Fruit fly (Drosophila melanogaster): ENCODE data around the gene Cfp1.

DNA sequence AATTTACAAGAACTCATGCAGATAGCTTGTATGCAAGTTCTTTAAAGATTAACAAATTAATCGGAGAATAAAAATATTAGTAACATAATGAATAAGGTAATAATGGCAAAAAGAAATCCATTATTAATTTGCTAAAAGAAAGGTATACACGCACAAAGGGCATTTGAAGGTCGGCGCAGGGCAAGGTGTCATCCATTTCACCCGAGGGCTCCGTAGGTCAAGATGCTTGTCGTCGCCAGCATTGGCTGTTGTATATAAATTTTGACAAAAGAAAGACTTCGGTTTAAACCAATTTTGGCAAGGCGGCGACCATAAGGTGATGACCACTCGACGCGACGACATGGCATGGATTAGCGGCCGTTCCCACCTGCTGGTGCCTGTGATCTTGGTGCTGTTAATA lies 47.6 kb downstream of the Cfp1 start, which contains the start of gene CG15370:
- TF ChIP-seq Lpt (GFP tag; optimal IDR thresholded peaks at IDR 0.05) (no peak), Eip75B (GFP tag; optimal IDR thresholded peaks at IDR 0.05) (no peak), CG6808 (GFP tag; optimal IDR thresholded peaks at IDR 0.05) (no peak), CG7368 (GFP tag; optimal IDR thresholded peaks at IDR 0.05) (no peak), CG1621 (tag; optimal IDR thresholded peaks at IDR 0.05) (no peak), Sox102F (GFP tag; optimal IDR thresholded peaks at IDR 0.05) (no peak), CG4318 (GFP tag; optimal IDR thresholded peaks at IDR 0.05) (no peak), CG6854 (GFP tag; optimal IDR thresholded peaks at IDR 0.05) (no peak)

All from whole organism, prepupa.